Worm (Caenorhabditis elegans) whole organism, L2 larva: ENCODE data around the gene cbs-1.

Experiments
- F13H6.1 ChIP-seq: sonication (generic microtip); optimal IDR thresholded peaks from 2 replicates; lab custom pipeline; 2016; ENCODE audit warnings: missing genetic modification characterization, missing compliant biosample characterization
- R02D3.7 ChIP-seq: fragments of 150-350 bp; optimal IDR thresholded peaks from 2 replicates; lab custom pipeline; 2014; ENCODE audit warnings: missing biosample characterization, missing genetic modification characterization
- aly-2 ChIP-seq: fragments of 150-350 bp; optimal IDR thresholded peaks from 2 replicates; lab custom pipeline; 2014; ENCODE audit warnings: missing biosample characterization, missing genetic modification characterization
- ama-1 ChIP-seq: fragments of 150-350 bp; optimal IDR thresholded peaks from 2 replicates; lab custom pipeline; 2018; ENCODE audit warnings: inconsistent platforms
- blmp-1 ChIP-seq: sonication (generic microtip); optimal IDR thresholded peaks from 2 replicates; lab custom pipeline; 2017; ENCODE audit warnings: missing genetic modification characterization, mild to moderate bottlenecking, missing compliant biosample characterization, antibody characterized with exemption, moderate library complexity; ENCODE audit not compliant: insufficient read depth
- ceh-16 ChIP-seq: fragments of 150-350 bp; optimal IDR thresholded peaks from 2 replicates; lab custom pipeline; 2014; ENCODE audit warnings: missing biosample characterization, missing genetic modification characterization
- crh-2 ChIP-seq: sonication (generic microtip); optimal IDR thresholded peaks from 2 replicates; lab custom pipeline; 2017; ENCODE audit warnings: missing biosample characterization, missing genetic modification characterization
- dmd-4 ChIP-seq: sonication (generic microtip); optimal IDR thresholded peaks from 2 replicates; lab custom pipeline; 2017; ENCODE audit warnings: missing biosample characterization, missing genetic modification characterization
- egl-27 ChIP-seq: sonication (generic microtip); optimal IDR thresholded peaks from 3 replicates; lab custom pipeline; 2017; ENCODE audit warnings: missing biosample characterization, missing genetic modification reagents, missing genetic modification characterization
- elt-1 ChIP-seq: fragments of 150-350 bp; optimal IDR thresholded peaks from 2 replicates; lab custom pipeline; 2014; ENCODE audit warnings: missing biosample characterization, missing genetic modification characterization
- elt-3 ChIP-seq: sonication (generic microtip); optimal IDR thresholded peaks from 2 replicates; lab custom pipeline; 2017; ENCODE audit warnings: missing biosample characterization, missing genetic modification characterization
- fos-1 ChIP-seq: fragments of 150-350 bp; optimal IDR thresholded peaks from 2 replicates; lab custom pipeline; 2014; ENCODE audit warnings: missing biosample characterization, missing genetic modification characterization
- gmeb-1 ChIP-seq: fragments of 150-350 bp; optimal IDR thresholded peaks from 2 replicates; lab custom pipeline; 2014; ENCODE audit warnings: missing biosample characterization, missing genetic modification characterization
- lin-11 ChIP-seq: fragments of 150-350 bp; sonication (generic microtip); optimal IDR thresholded peaks from 2 replicates; lab custom pipeline; 2014; ENCODE audit warnings: missing biosample characterization, missing genetic modification characterization, inconsistent platforms, mixed read lengths
- lin-13 ChIP-seq: fragments of 150-350 bp; optimal IDR thresholded peaks from 2 replicates; lab custom pipeline; 2014; ENCODE audit warnings: missing biosample characterization, missing genetic modification reagents, missing genetic modification characterization
- lin-39 ChIP-seq: fragments of 150-350 bp; optimal IDR thresholded peaks from 2 replicates; lab custom pipeline; 2014; ENCODE audit warnings: missing biosample characterization, missing genetic modification reagents, missing genetic modification characterization
- lsy-2 ChIP-seq, 2 experiments: fragments of 150-350 bp in 1 of 2; sonication (generic microtip) in 1 of 2; optimal IDR thresholded peaks; 2 replicates each; lab custom pipeline; 2014 to 2017; ENCODE audit warnings: missing biosample characterization in 2 of 2, missing genetic modification characterization in 2 of 2
- mab-5 ChIP-seq: fragments of 150-350 bp; optimal IDR thresholded peaks from 2 replicates; lab custom pipeline; 2014; ENCODE audit warnings: missing biosample characterization, missing genetic modification characterization
- mbf-1 ChIP-seq: sonication (generic microtip); optimal IDR thresholded peaks from 2 replicates; lab custom pipeline; 2017; ENCODE audit warnings: missing biosample characterization, missing genetic modification characterization
- mdl-1 ChIP-seq, 2 experiments: fragments of 150-350 bp in 1 of 2; sonication (generic microtip) in 1 of 2; optimal IDR thresholded peaks; 2 replicates each; lab custom pipeline; 2017; ENCODE audit warnings: missing biosample characterization in 2 of 2, missing genetic modification characterization in 2 of 2
- nhr-10 ChIP-seq: sonication (generic microtip); optimal IDR thresholded peaks from 2 replicates; lab custom pipeline; 2017; ENCODE audit warnings: missing biosample characterization, missing genetic modification characterization
- nhr-129 ChIP-seq: fragments of 150-350 bp; optimal IDR thresholded peaks from 2 replicates; lab custom pipeline; 2014; ENCODE audit warnings: missing biosample characterization, missing genetic modification characterization
- nhr-21 ChIP-seq: fragments of 150-350 bp; optimal IDR thresholded peaks from 2 replicates; lab custom pipeline; 2014; ENCODE audit warnings: missing biosample characterization, missing genetic modification characterization
- nhr-237 ChIP-seq: fragments of 150-350 bp; optimal IDR thresholded peaks from 2 replicates; lab custom pipeline; 2014; ENCODE audit warnings: missing biosample characterization, missing genetic modification characterization
- nhr-6 ChIP-seq: fragments of 150-350 bp; optimal IDR thresholded peaks from 2 replicates; lab custom pipeline; 2014; ENCODE audit warnings: missing biosample characterization, missing genetic modification characterization
- nhr-77 ChIP-seq: fragments of 150-350 bp; optimal IDR thresholded peaks from 2 replicates; lab custom pipeline; 2014; ENCODE audit warnings: missing biosample characterization, missing genetic modification characterization
- sem-4 ChIP-seq: fragments of 150-350 bp; optimal IDR thresholded peaks from 2 replicates; lab custom pipeline; 2014; ENCODE audit warnings: missing biosample characterization, missing genetic modification reagents, missing genetic modification characterization
- sma-3 ChIP-seq: sonication (generic microtip); optimal IDR thresholded peaks from 2 replicates; lab custom pipeline; 2016; ENCODE audit warnings: missing genetic modification reagents, missing genetic modification characterization, missing compliant biosample characterization
- sma-9 ChIP-seq, 2 experiments: fragments of 150-350 bp in 1 of 2; sonication (generic microtip) in 1 of 2; optimal IDR thresholded peaks; 2 replicates each; lab custom pipeline; 2014 to 2016; ENCODE audit warnings: missing genetic modification characterization in 2 of 2, mild to moderate bottlenecking in 1 of 2, missing biosample characterization in 1 of 2, missing compliant biosample characterization in 1 of 2, missing genetic modification reagents in 1 of 2, moderate library complexity in 1 of 2
- snpc-4 ChIP-seq: fragments of 150-350 bp; optimal IDR thresholded peaks from 2 replicates; lab custom pipeline; 2014; ENCODE audit warnings: missing biosample characterization, missing genetic modification characterization
- unc-39 ChIP-seq: fragments of 150-350 bp; optimal IDR thresholded peaks from 2 replicates; lab custom pipeline; 2014; ENCODE audit warnings: missing biosample characterization, missing genetic modification characterization
- unc-55 ChIP-seq: fragments of 150-350 bp; sonication (generic microtip); optimal IDR thresholded peaks from 3 replicates; lab custom pipeline; 2014; ENCODE audit warnings: missing biosample characterization, missing genetic modification reagents, missing genetic modification characterization
- unc-62 ChIP-seq: fragments of 150-350 bp; optimal IDR thresholded peaks from 2 replicates; lab custom pipeline; 2014; ENCODE audit warnings: missing biosample characterization, missing genetic modification reagents, missing genetic modification characterization
- zag-1 ChIP-seq: fragments of 150-350 bp; optimal IDR thresholded peaks from 2 replicates; lab custom pipeline; 2014; ENCODE audit warnings: missing biosample characterization, missing genetic modification characterization
- ztf-1 ChIP-seq: fragments of 200-800 bp; sonication (Bioruptor generic); conservative IDR thresholded peaks from 2 replicates; pipeline ENCODE4 v1.3.6; 2022; ENCODE audit warnings: missing genetic modification characterization, missing compliant biosample characterization
- ztf-11 ChIP-seq: sonication (generic microtip); optimal IDR thresholded peaks from 2 replicates; lab custom pipeline; 2017; ENCODE audit warnings: missing biosample characterization, missing genetic modification characterization
- ztf-4 ChIP-seq: fragments of 150-350 bp; optimal IDR thresholded peaks from 2 replicates; lab custom pipeline; 2014; ENCODE audit warnings: missing biosample characterization, missing genetic modification characterization

The cbs-1 gene

DNA sequence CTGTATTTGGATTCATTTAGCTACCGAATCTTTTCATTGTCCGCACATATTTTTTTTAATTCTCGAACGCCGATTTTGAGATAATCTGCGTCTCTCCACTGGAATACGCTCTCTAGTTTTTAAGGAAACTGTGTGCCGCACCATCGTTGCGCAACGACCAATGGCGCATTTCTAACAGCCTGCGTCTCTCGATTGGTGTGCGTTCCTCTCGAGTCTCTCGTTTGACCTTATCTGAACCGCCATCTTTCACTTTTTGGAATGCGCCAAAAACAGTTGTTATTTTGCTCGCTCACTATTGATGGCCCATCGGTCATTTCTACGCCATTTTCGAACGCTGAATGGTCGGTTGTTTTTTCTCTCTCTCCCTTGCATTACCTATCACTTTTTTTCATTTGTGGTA, 29.2 kb downstream of the cbs-1 start:
- TF ChIP-seq ceh-16 (tag; lab: Kevin White, UChicago), result peak; percentile 18
- no peak for TF ChIP-seq elt-3 (tag; lab: Kevin White, UChicago)
- no peak for TF ChIP-seq ama-1 (lab: Kevin White, UChicago)
- no peak for TF ChIP-seq unc-39 (tag; lab: Kevin White, UChicago)
- TF ChIP-seq, all 48 proteins: peak for 1

- no peak for TF ChIP-seq sem-4 (tag; lab: Kevin White, UChicago)
- no peak for TF ChIP-seq ama-1 (lab: Kevin White, UChicago)
- TF ChIP-seq unc-55, result no peak
- peak in 1 of 2 experiments; percentile 21 for TF ChIP-seq lsy-2 (tag; optimal IDR thresholded peaks at IDR 0.05; lab: Kevin White, UChicago)
- no peak for TF ChIP-seq nhr-237 (tag; lab: Kevin White, UChicago)
- peak; percentile 73 for TF ChIP-seq sma-3 (GFP tag; lab: Kevin White, UChicago)
- peak; percentile 21 for TF ChIP-seq nhr-129 (tag; lab: Kevin White, UChicago)
- TF ChIP-seq mdl-1 (tag; optimal IDR thresholded peaks at IDR 0.05; lab: Kevin White, UChicago), result peak in 1 of 2 experiments; percentile 20
- TF ChIP-seq F13H6.1 (tag; lab: Kevin White, UChicago), result peak; percentile 87
- TF ChIP-seq dmd-4 (tag; lab: Kevin White, UChicago), result no peak
- peak; percentile 85 for TF ChIP-seq sma-9 (GFP tag; optimal IDR thresholded peaks at IDR 0.05; lab: Kevin White, UChicago)
- TF ChIP-seq sma-9 (tag; optimal IDR thresholded peaks at IDR 0.05; lab: Kevin White, UChicago), result no peak
- TF ChIP-seq gmeb-1, result peak; percentile 40
- TF ChIP-seq nhr-21 (tag; lab: Kevin White, UChicago), result peak; percentile 63
- peak; percentile 39 for TF ChIP-seq fos-1
- TF ChIP-seq unc-62 (GFP tag; lab: Kevin White, UChicago), result no peak
- no peak for TF ChIP-seq mbf-1 (tag; lab: Kevin White, UChicago)
- peak; percentile 79 for TF ChIP-seq crh-2
- TF ChIP-seq, all 48 proteins: peak for 10
These were observed 30.1 kb downstream of the cbs-1 start, which contains the start of gene W07E11.1 for ce11 chrX:10084050-10084672. TSS of gene W07E11.1 (plus strand) at chrX:10084622.

ce11 chrX:10085073-10085472, 31.0 kb downstream of the cbs-1 start:
- TF ChIP-seq nhr-21 (tag; lab: Kevin White, UChicago) (no peak), nhr-129 (tag; lab: Kevin White, UChicago) (no peak), ztf-1 (GFP tag; lab: Robert Waterston, UW) (no peak), snpc-4 (tag; lab: Kevin White, UChicago) (no peak), R02D3.7 (no peak), nhr-237 (tag; lab: Kevin White, UChicago) (no peak), sma-3 (GFP tag; lab: Kevin White, UChicago) (no peak), ztf-11 (tag; lab: Kevin White, UChicago) (no peak), lin-39 (tag; lab: Kevin White, UChicago) (no peak), blmp-1 (tag; lab: Kevin White, UChicago) (no peak), ztf-4 (tag; lab: Kevin White, UChicago) (no peak), gmeb-1 (no peak), F13H6.1 (tag; lab: Kevin White, UChicago) (no peak), elt-3 (tag; lab: Kevin White, UChicago) (no peak), nhr-77 (no peak), lin-11 (tag; lab: Kevin White, UChicago) (no peak), lin-13 (GFP tag; lab: Kevin White, UChicago) (no peak), nhr-6 (tag; lab: Kevin White, UChicago) (no peak), egl-27 (tag; lab: Kevin White, UChicago) (no peak), ama-1 (lab: Kevin White, UChicago) (no peak)

DNA sequence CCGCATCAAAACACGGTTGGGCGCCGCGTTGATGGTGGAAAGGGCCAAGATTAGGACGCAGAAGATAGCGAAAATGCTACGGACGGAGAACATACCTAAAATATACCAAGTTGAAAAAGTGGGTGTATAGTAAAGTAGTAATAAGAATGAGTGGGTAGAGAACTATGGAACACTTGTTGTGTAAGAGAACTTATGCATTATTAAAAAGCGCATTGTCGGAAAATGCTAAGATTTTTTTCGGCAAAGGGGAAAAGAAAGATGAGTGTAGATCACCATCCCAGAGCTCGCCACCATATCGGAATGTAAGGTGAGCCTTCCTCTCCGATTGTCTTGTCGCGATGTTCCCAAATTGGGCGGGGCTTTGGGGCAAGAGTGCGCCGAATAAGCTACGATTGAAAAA, 33.8 kb downstream of the cbs-1 start, which contains the start of gene flp-28:
flp-28 (minus strand) TSS at position 101 of the 400 bp plus-strand sequence.
- TF ChIP-seq aly-2 (tag; lab: Kevin White, UChicago) (no peak), R02D3.7 (no peak), F13H6.1 (tag; lab: Kevin White, UChicago) (no peak), mbf-1 (tag; lab: Kevin White, UChicago) (no peak), zag-1 (tag; lab: Kevin White, UChicago) (no peak), nhr-21 (tag; lab: Kevin White, UChicago) (no peak), nhr-10 (tag; lab: Kevin White, UChicago) (no peak), unc-55 (no peak), snpc-4 (tag; lab: Kevin White, UChicago) (no peak), elt-1 (tag; lab: Kevin White, UChicago) (no peak), unc-62 (GFP tag; lab: Kevin White, UChicago) (no peak), nhr-77 (no peak), lin-13 (GFP tag; lab: Kevin White, UChicago) (no peak), mab-5 (tag; lab: Kevin White, UChicago) (no peak), nhr-6 (tag; lab: Kevin White, UChicago) (no peak)
